Worm (Caenorhabditis elegans): Measurements from ENCODE around the gene F49E2.2.

ce11 chrX:9536665-9537064, 29.9 kb upstream of the F49E2.2 start, which contains the start of gene C07B5.8:
- no peak for TF ChIP-seq ref-1 (GFP tag; conservative IDR thresholded peaks at IDR 0.05)
- no peak for TF ChIP-seq flt-1 (GFP tag; IDR thresholded peaks at IDR 0.05)
- TF ChIP-seq tab-1 (GFP tag; IDR thresholded peaks at IDR 0.05), result no peak
- no peak for TF ChIP-seq klf-2 (GFP tag; conservative IDR thresholded peaks at IDR 0.05)

Data from whole organism, midembryonic.